Worm (Caenorhabditis elegans) whole organism, L1 larva: ENCODE results near the gene F09F9.3.
A peak's percentile ranks its signal among the peaks of the same experiment; 100 is the strongest.

Experiments
- C04F5.9 ChIP-seq: sonication (generic microtip); optimal IDR thresholded peaks from 2 replicates; lab custom pipeline; 2016; ENCODE audit warnings: missing genetic modification characterization, missing compliant biosample characterization
- C16A3.4 ChIP-seq: fragments of 150-350 bp; optimal IDR thresholded peaks from 2 replicates; lab custom pipeline; 2014; ENCODE audit warnings: missing biosample characterization, missing genetic modification characterization
- C34B4.2 ChIP-seq: sonication (generic microtip); optimal IDR thresholded peaks from 2 replicates; lab custom pipeline; 2017; ENCODE audit warnings: mild to moderate bottlenecking, missing genetic modification characterization, missing compliant biosample characterization
- F16B12.6 ChIP-seq: fragments of 150-350 bp; optimal IDR thresholded peaks from 2 replicates; lab custom pipeline; 2014; ENCODE audit warnings: missing biosample characterization, missing genetic modification characterization
- alr-1 ChIP-seq: fragments of 200-800 bp; sonication (Bioruptor generic); optimal IDR thresholded peaks from 2 replicates; lab custom pipeline; 2018; ENCODE audit warnings: borderline replicate concordance, mild to moderate bottlenecking, missing genetic modification characterization, missing compliant biosample characterization
- aly-2 ChIP-seq: fragments of 150-350 bp; optimal IDR thresholded peaks from 2 replicates; lab custom pipeline; 2014; ENCODE audit warnings: missing biosample characterization, missing genetic modification characterization
- blmp-1 ChIP-seq: fragments of 150-350 bp; optimal IDR thresholded peaks from 2 replicates; lab custom pipeline; 2014; ENCODE audit warnings: missing biosample characterization, missing genetic modification characterization
- ceh-82 ChIP-seq, 3 experiments: fragments of 150-350 bp in 1 of 3; sonication (generic microtip) in 2 of 3; optimal IDR thresholded peaks; 2 replicates each; lab custom pipeline; 2014 to 2017; ENCODE audit warnings: missing biosample characterization in 3 of 3, missing genetic modification characterization in 3 of 3
- ceh-88 ChIP-seq: fragments of 200-800 bp; sonication (Bioruptor generic); IDR thresholded peaks from 2 replicates; pipeline ENCODE4 v1.3.6; 2022; ENCODE audit warnings: missing genetic modification characterization, missing compliant biosample characterization
- ces-1 ChIP-seq: fragments of 150-350 bp; optimal IDR thresholded peaks from 2 replicates; lab custom pipeline; 2014; ENCODE audit warnings: missing biosample characterization, missing genetic modification reagents, missing genetic modification characterization
- efl-1 ChIP-seq, 4 experiments: fragments of 150-350 bp; optimal IDR thresholded peaks in 3 of 4; peaks in 1 of 4; 1 replicate in 1 of 4; 2 replicates in 3 of 4; lab custom pipeline; 2014; ENCODE audit warnings: missing biosample characterization in 2 of 4, missing genetic modification characterization in 2 of 4, missing genetic modification reagents in 2 of 4
- egl-13 ChIP-seq: sonication (generic microtip); optimal IDR thresholded peaks from 2 replicates; lab custom pipeline; 2016; ENCODE audit warnings: missing genotype, missing genetic modification reagents, missing genetic modification characterization, missing compliant biosample characterization
- egl-27 ChIP-seq, 2 experiments: fragments of 150-350 bp in 1 of 2; sonication (generic microtip); optimal IDR thresholded peaks; 3 replicates each; lab custom pipeline; 2017 to 2018; ENCODE audit warnings: missing biosample characterization in 2 of 2, missing genetic modification characterization in 2 of 2, missing genetic modification reagents in 2 of 2
- fkh-8 ChIP-seq: sonication (generic microtip); optimal IDR thresholded peaks from 2 replicates; lab custom pipeline; 2016; ENCODE audit warnings: mild to moderate bottlenecking, missing genetic modification characterization, missing compliant biosample characterization
- jun-1 ChIP-seq: fragments of 150-350 bp; optimal IDR thresholded peaks from 2 replicates; lab custom pipeline; 2014; ENCODE audit warnings: missing biosample characterization, missing genetic modification reagents, missing genetic modification characterization
- lin-14 ChIP-seq: fragments of 200-800 bp; sonication (Bioruptor generic); optimal IDR thresholded peaks from 2 replicates; lab custom pipeline; 2018; ENCODE audit warnings: mild to moderate bottlenecking, missing genetic modification characterization, moderate library complexity, missing compliant biosample characterization
- lin-35 ChIP-seq, 2 experiments: fragments of 150-350 bp; optimal IDR thresholded peaks; 2 replicates each; lab custom pipeline; 2014; ENCODE audit warnings: missing biosample characterization in 2 of 2, missing genetic modification characterization in 2 of 2, missing genetic modification reagents in 2 of 2
- nhr-11 ChIP-seq: fragments of 150-350 bp; optimal IDR thresholded peaks from 2 replicates; lab custom pipeline; 2014; ENCODE audit warnings: missing biosample characterization, missing genetic modification characterization
- nhr-19 ChIP-seq: fragments of 200-800 bp; sonication (Bioruptor generic); conservative IDR thresholded peaks from 2 replicates; pipeline ENCODE4 v1.3.6; 2022; ENCODE audit warnings: missing genetic modification characterization, missing compliant biosample characterization
- nhr-20 ChIP-seq: sonication (generic microtip); optimal IDR thresholded peaks from 2 replicates; lab custom pipeline; 2016; ENCODE audit warnings: mild to moderate bottlenecking, missing genetic modification characterization, missing compliant biosample characterization
- nhr-47 ChIP-seq: sonication (generic microtip); optimal IDR thresholded peaks from 2 replicates; lab custom pipeline; 2016; ENCODE audit warnings: mild to moderate bottlenecking, missing genetic modification characterization, moderate library complexity, missing compliant biosample characterization
- nhr-71 ChIP-seq: sonication (generic microtip); optimal IDR thresholded peaks from 2 replicates; lab custom pipeline; 2016; ENCODE audit warnings: mild to moderate bottlenecking, missing genetic modification characterization, moderate library complexity, missing compliant biosample characterization
- nhr-77 ChIP-seq: fragments of 150-350 bp; optimal IDR thresholded peaks from 2 replicates; lab custom pipeline; 2014; ENCODE audit warnings: missing biosample characterization, missing genetic modification characterization
- nhr-84 ChIP-seq: sonication (generic microtip); optimal IDR thresholded peaks from 2 replicates; lab custom pipeline; 2017; ENCODE audit warnings: missing biosample characterization, missing genetic modification characterization
- nhr-85 ChIP-seq: sonication (generic microtip); peaks from one replicate; lab custom pipeline; 2016; ENCODE audit warnings: missing genetic modification characterization, inconsistent platforms, missing compliant biosample characterization
- rnt-1 ChIP-seq: sonication (generic microtip); optimal IDR thresholded peaks from 2 replicates; lab custom pipeline; 2016; ENCODE audit warnings: mild to moderate bottlenecking, missing genetic modification characterization, moderate library complexity, missing compliant biosample characterization
- skn-1 ChIP-seq: fragments of 150-350 bp; optimal IDR thresholded peaks from 2 replicates; lab custom pipeline; 2014; ENCODE audit warnings: missing biosample characterization, missing genetic modification characterization
- snu-23 ChIP-seq: sonication (generic microtip); optimal IDR thresholded peaks from 2 replicates; lab custom pipeline; 2016; ENCODE audit warnings: missing genetic modification characterization, missing compliant biosample characterization
- swsn-7 ChIP-seq: sonication (generic microtip); optimal IDR thresholded peaks from 2 replicates; lab custom pipeline; 2016; ENCODE audit warnings: missing genetic modification characterization, missing compliant biosample characterization
- tbx-2 ChIP-seq: sonication (generic microtip); optimal IDR thresholded peaks from 2 replicates; lab custom pipeline; 2016; ENCODE audit warnings: missing genetic modification characterization, missing compliant biosample characterization
- unc-62 ChIP-seq: fragments of 150-350 bp; optimal IDR thresholded peaks from 2 replicates; lab custom pipeline; 2014; ENCODE audit warnings: missing biosample characterization, missing genetic modification reagents, missing genetic modification characterization
- xbp-1 ChIP-seq: sonication (generic microtip); optimal IDR thresholded peaks from 2 replicates; lab custom pipeline; 2016; ENCODE audit warnings: missing genetic modification characterization, missing compliant biosample characterization
- zip-4 ChIP-seq: fragments of 200-800 bp; sonication (Bioruptor generic); optimal IDR thresholded peaks from 2 replicates; lab custom pipeline; 2018; ENCODE audit warnings: mild to moderate bottlenecking, missing genetic modification characterization, moderate library complexity, missing compliant biosample characterization
- ztf-4 ChIP-seq: fragments of 150-350 bp; optimal IDR thresholded peaks from 2 replicates; lab custom pipeline; 2014; ENCODE audit warnings: missing biosample characterization, missing genetic modification characterization

F09F9.3 gene

ce11 chrX:4138413-4139193 is 17.8 kb upstream of the F09F9.3 start (continued):
- TF ChIP-seq ceh-88 (GFP tag; lab: Robert Waterston, UW) (no peak), egl-13 (tag; lab: Kevin White, UChicago) (no peak), swsn-7 (tag; lab: Kevin White, UChicago) (no peak), alr-1 (no peak)
- TF ChIP-seq, all 84 proteins: peak for 14

DNA sequence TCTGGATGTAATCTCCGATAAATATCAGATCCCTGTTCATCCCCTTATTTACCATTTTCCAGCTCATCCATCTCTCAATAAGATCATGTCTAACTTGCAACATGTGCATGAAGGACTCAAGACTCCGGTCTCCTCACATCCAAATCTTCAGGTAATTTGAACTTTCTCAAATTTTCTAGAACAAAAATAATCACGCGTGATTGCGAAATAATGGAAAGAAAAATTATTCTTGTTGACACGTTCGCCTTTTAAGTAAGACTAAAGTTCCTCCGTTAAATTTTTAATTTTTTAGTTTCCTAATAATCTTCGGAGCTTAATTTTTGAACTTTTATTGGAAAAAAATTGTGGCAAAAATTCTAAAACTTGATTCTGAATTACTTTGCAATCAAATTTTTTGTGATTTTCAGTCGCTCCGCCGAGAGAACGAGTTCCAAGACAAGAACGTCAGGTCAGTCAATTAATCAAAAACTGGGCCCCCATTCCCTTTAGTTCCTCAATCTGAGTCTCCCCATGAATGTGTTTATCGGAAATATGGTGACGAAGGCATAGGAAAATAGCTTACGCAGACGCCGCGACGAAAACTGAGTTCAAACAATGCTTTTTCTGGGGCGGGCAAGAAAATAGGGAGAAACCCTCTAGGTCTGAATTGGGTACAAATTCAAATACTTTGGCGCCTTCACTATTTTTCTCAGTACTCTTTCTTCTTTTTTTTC is 16.8 kb upstream of the F09F9.3 start:
- peak in 1 of 3 experiments; percentile 24 for TF ChIP-seq ceh-82 (tag; optimal IDR thresholded peaks at IDR 0.05; lab: Kevin White, UChicago)
- TF ChIP-seq nhr-20 (tag; lab: Kevin White, UChicago) = peak; percentile 47
- TF ChIP-seq ztf-4 (tag; lab: Kevin White, UChicago) = peak; percentile 60
- peak; percentile 29; the same call in 1 of the 2 replicates for TF ChIP-seq nhr-19 (GFP tag; lab: Robert Waterston, UW)
- TF ChIP-seq rnt-1 (tag; lab: Kevin White, UChicago) = peak; percentile 19
- no peak for TF ChIP-seq C16A3.4 (tag; lab: Kevin White, UChicago)
- peak; percentile 29 for TF ChIP-seq nhr-47 (tag; lab: Kevin White, UChicago)
- peak; percentile 66 for TF ChIP-seq fkh-8 (tag; lab: Kevin White, UChicago)
- TF ChIP-seq nhr-77 (tag; lab: Kevin White, UChicago) = peak; percentile 14
- peak; percentile 40 for TF ChIP-seq swsn-7 (tag; lab: Kevin White, UChicago)
- peak; percentile 47 for TF ChIP-seq skn-1 (tag; lab: Kevin White, UChicago)
- TF ChIP-seq lin-14 = peak; percentile 82
- TF ChIP-seq blmp-1 (tag; lab: Kevin White, UChicago) = no peak
- peak; percentile 67 for TF ChIP-seq nhr-85 (tag; lab: Kevin White, UChicago)
- TF ChIP-seq F16B12.6 (tag; lab: Kevin White, UChicago) = no peak
- no peak for TF ChIP-seq nhr-84
- peak; percentile 64 for TF ChIP-seq nhr-71 (tag; lab: Kevin White, UChicago)
- peak in 1 of 2 experiments; percentile 28 for TF ChIP-seq egl-27 (tag; optimal IDR thresholded peaks at IDR 0.05; lab: Kevin White, UChicago)
- TF ChIP-seq zip-4 (GFP tag; lab: Kevin White, UChicago) = peak; percentile 8
- peak; percentile 10 for TF ChIP-seq nhr-11 (tag; lab: Kevin White, UChicago)
- peak; percentile 36 for TF ChIP-seq snu-23
- TF ChIP-seq efl-1 (optimal IDR thresholded peaks at IDR 0.05; lab: Kevin White, UChicago) = no peak
- peak in 1 of 2 experiments; percentile 82 for TF ChIP-seq efl-1 (GFP tag; optimal IDR thresholded peaks at IDR 0.05 in 1 of 2; lab: Kevin White, UChicago)
- TF ChIP-seq xbp-1 (tag; lab: Kevin White, UChicago) = peak; percentile 9
- TF ChIP-seq tbx-2 (tag; lab: Kevin White, UChicago) = no peak
- TF ChIP-seq unc-62 (GFP tag; lab: Kevin White, UChicago) = no peak
- TF ChIP-seq jun-1 = peak; percentile 9
- no peak for TF ChIP-seq ces-1
- no peak for TF ChIP-seq C04F5.9 (tag; lab: Kevin White, UChicago)

DNA sequence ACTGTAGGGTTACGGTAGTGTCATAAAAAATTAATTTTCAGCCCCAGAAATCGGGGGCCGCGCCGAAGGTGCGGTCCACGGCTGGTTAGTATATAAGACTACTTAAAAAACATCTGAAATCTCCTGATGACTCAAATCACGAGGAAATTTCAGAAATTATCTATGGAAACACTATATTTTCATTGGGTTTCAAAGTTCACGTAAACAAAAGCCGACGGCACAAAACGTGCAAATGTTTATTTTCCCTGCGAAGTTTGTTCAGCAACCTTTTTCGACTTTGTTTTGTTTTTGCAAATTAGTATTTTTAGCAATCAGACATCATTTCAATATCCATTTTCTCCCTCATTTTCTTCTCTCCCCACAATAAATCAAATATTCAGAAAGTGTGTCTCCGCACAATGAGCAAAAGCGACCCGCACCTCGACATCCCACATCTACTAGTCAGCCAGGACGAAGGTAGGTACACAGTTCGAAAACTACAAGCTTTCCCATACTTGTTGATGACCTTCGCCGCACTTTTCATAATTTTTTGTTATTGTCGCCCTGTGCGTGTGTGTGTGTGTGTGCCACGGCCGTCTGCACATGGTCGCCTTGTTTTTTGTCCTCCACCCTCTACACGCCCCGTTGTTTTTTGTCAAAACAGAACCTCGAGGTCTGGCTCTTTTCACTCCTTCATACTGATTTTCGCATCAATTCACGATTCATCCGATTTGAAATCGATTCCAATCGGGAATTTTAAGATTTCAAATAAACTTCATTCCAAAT is 15.9 kb upstream of the F09F9.3 start:
- TF ChIP-seq C34B4.2 (tag; lab: Kevin White, UChicago) = no peak
- no peak for TF ChIP-seq lin-35 (GFP tag; optimal IDR thresholded peaks at IDR 0.05; lab: Kevin White, UChicago)
- TF ChIP-seq unc-62 (GFP tag; lab: Kevin White, UChicago) = no peak
- TF ChIP-seq aly-2 (tag; lab: Kevin White, UChicago) = no peak
- TF ChIP-seq nhr-85 (tag; lab: Kevin White, UChicago) = peak; percentile 18
